Worm (Caenorhabditis elegans) whole organism, L2 larva: ENCODE data around the gene F01D4.5.

ENCODE experiments used
- ama-1 ChIP-seq: fragments of 150-350 bp; optimal IDR thresholded peaks from 2 replicates; lab custom pipeline; 2018; ENCODE audit warnings: inconsistent platforms
- blmp-1 ChIP-seq: sonication (generic microtip); optimal IDR thresholded peaks from 2 replicates; lab custom pipeline; 2017; ENCODE audit warnings: missing genetic modification characterization, mild to moderate bottlenecking, missing compliant biosample characterization, antibody characterized with exemption, moderate library complexity; ENCODE audit not compliant: insufficient read depth
- elt-1 ChIP-seq: fragments of 150-350 bp; optimal IDR thresholded peaks from 2 replicates; lab custom pipeline; 2014; ENCODE audit warnings: missing biosample characterization, missing genetic modification characterization
- elt-3 ChIP-seq: sonication (generic microtip); optimal IDR thresholded peaks from 2 replicates; lab custom pipeline; 2017; ENCODE audit warnings: missing biosample characterization, missing genetic modification characterization
- lin-13 ChIP-seq: fragments of 150-350 bp; optimal IDR thresholded peaks from 2 replicates; lab custom pipeline; 2014; ENCODE audit warnings: missing biosample characterization, missing genetic modification reagents, missing genetic modification characterization
- lin-39 ChIP-seq: fragments of 150-350 bp; optimal IDR thresholded peaks from 2 replicates; lab custom pipeline; 2014; ENCODE audit warnings: missing biosample characterization, missing genetic modification reagents, missing genetic modification characterization
- mab-5 ChIP-seq: fragments of 150-350 bp; optimal IDR thresholded peaks from 2 replicates; lab custom pipeline; 2014; ENCODE audit warnings: missing biosample characterization, missing genetic modification characterization
- nhr-77 ChIP-seq: fragments of 150-350 bp; optimal IDR thresholded peaks from 2 replicates; lab custom pipeline; 2014; ENCODE audit warnings: missing biosample characterization, missing genetic modification characterization
- skn-1 ChIP-seq: sonication (generic microtip); optimal IDR thresholded peaks from 2 replicates; lab custom pipeline; 2017; ENCODE audit warnings: missing biosample characterization, missing genetic modification characterization
- unc-62 ChIP-seq: fragments of 150-350 bp; optimal IDR thresholded peaks from 2 replicates; lab custom pipeline; 2014; ENCODE audit warnings: missing biosample characterization, missing genetic modification reagents, missing genetic modification characterization

- TF ChIP-seq elt-3 (tag; lab: Kevin White, UChicago), result no peak
- no peak for TF ChIP-seq ama-1 (lab: Kevin White, UChicago)
- TF ChIP-seq nhr-77 (tag; lab: Kevin White, UChicago), result no peak
- no peak for TF ChIP-seq blmp-1 (tag; lab: Kevin White, UChicago)
- no peak for TF ChIP-seq skn-1
- peak; percentile 24 for TF ChIP-seq lin-13 (GFP tag; lab: Kevin White, UChicago)
- no peak for TF ChIP-seq unc-62 (GFP tag; lab: Kevin White, UChicago)
- TF ChIP-seq elt-1 (tag; lab: Kevin White, UChicago), result no peak
- no peak for TF ChIP-seq mab-5
- TF ChIP-seq lin-39 (tag; lab: Kevin White, UChicago), result no peak
These were observed 24.1 kb upstream of the F01D4.5 start for ce11 chrIV:10507586-10507985.
